Worm (Caenorhabditis elegans): ENCODE results near the gene akt-1.

akt-1 gene

DNA sequence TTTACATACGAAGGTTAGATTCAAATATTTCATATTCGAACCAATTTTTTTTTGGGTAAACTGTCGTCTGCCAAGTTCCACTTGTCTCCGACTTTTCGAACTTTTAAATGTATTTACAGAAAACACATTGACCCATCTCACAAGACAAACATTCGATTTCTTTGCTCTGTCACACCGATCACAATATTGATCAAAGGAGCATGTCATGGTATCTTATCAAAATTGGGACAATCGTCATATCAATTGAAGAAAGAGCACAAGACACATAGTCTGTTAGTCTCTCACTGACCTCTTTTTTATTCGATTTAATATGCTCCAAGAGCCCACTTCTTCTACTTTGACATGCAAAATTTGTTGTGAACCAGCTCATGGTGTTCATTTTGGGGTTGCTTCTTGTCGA, 7.3 kb downstream of the akt-1 start, which contains the start of gene nhr-232:
Gene nhr-232, plus strand, starts transcription at position 121 of the 400 bp plus-strand sequence.
- TF ChIP-seq F13H6.1 (tag; optimal IDR thresholded peaks at IDR 0.05) (peak; percentile 5), zag-1 (tag; optimal IDR thresholded peaks at IDR 0.05) (no peak), sma-9 (GFP tag; optimal IDR thresholded peaks at IDR 0.05) (peak; percentile 55), sma-9 (tag; optimal IDR thresholded peaks at IDR 0.05) (no peak), ama-1 (optimal IDR thresholded peaks at IDR 0.05) (no peak), fos-1 (tag; optimal IDR thresholded peaks at IDR 0.05) (peak; percentile 80)

- TF ChIP-seq crh-2 (tag; optimal IDR thresholded peaks at IDR 0.05) (no peak), dmd-4 (tag; optimal IDR thresholded peaks at IDR 0.05) (no peak), nhr-77 (tag; optimal IDR thresholded peaks at IDR 0.05) (no peak), aly-2 (tag; optimal IDR thresholded peaks at IDR 0.05) (no peak), mdl-1 (tag; optimal IDR thresholded peaks at IDR 0.05) (no peak), unc-62 (GFP tag; optimal IDR thresholded peaks at IDR 0.05) (no peak), lin-39 (tag; optimal IDR thresholded peaks at IDR 0.05) (no peak), R02D3.7 (tag; optimal IDR thresholded peaks at IDR 0.05) (no peak), sma-3 (GFP tag; optimal IDR thresholded peaks at IDR 0.05) (no peak), ztf-11 (tag; optimal IDR thresholded peaks at IDR 0.05) (no peak)
These were observed 11.8 kb downstream of the akt-1 start, which contains the start of gene sri-18 for ce11 chrV:10260460-10260859. TSS of gene sri-18 (minus strand) at chrV:10260560.

DNA sequence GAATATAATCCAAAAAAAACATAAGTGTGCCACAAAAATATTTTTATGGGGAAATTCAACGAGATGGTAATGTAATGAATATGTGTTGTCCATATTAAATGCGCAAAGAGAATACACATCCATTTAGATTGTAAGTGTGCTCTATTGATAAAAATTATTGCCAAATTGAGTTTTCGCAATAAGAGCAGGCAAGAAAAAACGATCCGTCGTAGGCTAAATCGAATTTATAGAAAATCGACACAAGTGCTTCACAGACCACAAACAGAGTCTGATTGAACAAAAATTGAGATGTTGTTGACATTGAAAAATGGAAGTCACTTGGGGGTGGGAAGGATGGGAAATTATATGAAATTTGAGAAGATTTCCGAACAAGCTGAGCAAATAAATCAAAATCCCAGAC, 16.3 kb downstream of the akt-1 start:
- TF ChIP-seq nhr-21 (tag; optimal IDR thresholded peaks at IDR 0.05): no peak
- TF ChIP-seq sem-4 (tag; optimal IDR thresholded peaks at IDR 0.05): no peak
- TF ChIP-seq gmeb-1 (tag; optimal IDR thresholded peaks at IDR 0.05): no peak
- no peak for TF ChIP-seq lin-39 (tag; optimal IDR thresholded peaks at IDR 0.05)
- TF ChIP-seq fos-1 (tag; optimal IDR thresholded peaks at IDR 0.05): no peak
- TF ChIP-seq ztf-4 (tag; optimal IDR thresholded peaks at IDR 0.05): no peak
- no peak for TF ChIP-seq unc-55 (GFP tag; optimal IDR thresholded peaks at IDR 0.05)
- TF ChIP-seq peb-1 (tag; optimal IDR thresholded peaks at IDR 0.05): no peak
- TF ChIP-seq C34F6.9 (tag; optimal IDR thresholded peaks at IDR 0.05): no peak
- no peak for TF ChIP-seq egl-27 (tag; optimal IDR thresholded peaks at IDR 0.05)
- TF ChIP-seq mab-5 (tag; optimal IDR thresholded peaks at IDR 0.05): no peak
- TF ChIP-seq R02D3.7 (tag; optimal IDR thresholded peaks at IDR 0.05): no peak
- no peak for TF ChIP-seq aly-2 (tag; optimal IDR thresholded peaks at IDR 0.05)
- TF ChIP-seq ama-1 (optimal IDR thresholded peaks at IDR 0.05): no peak
- no peak for TF ChIP-seq dmd-4 (tag; optimal IDR thresholded peaks at IDR 0.05)
- no peak for TF ChIP-seq lin-11 (tag; optimal IDR thresholded peaks at IDR 0.05)
- no peak for TF ChIP-seq elt-1 (tag; optimal IDR thresholded peaks at IDR 0.05)
- TF ChIP-seq blmp-1 (tag; optimal IDR thresholded peaks at IDR 0.05; ENCODE audit: insufficient read depth): no peak
- no peak for TF ChIP-seq lin-13 (GFP tag; optimal IDR thresholded peaks at IDR 0.05)

- TF ChIP-seq ztf-1 (GFP tag; conservative IDR thresholded peaks at IDR 0.05) (no peak), dmd-4 (tag; optimal IDR thresholded peaks at IDR 0.05) (no peak), lin-39 (tag; optimal IDR thresholded peaks at IDR 0.05) (no peak), mab-5 (tag; optimal IDR thresholded peaks at IDR 0.05) (no peak)
These were observed 17.3 kb downstream of the akt-1 start for ce11 chrV:10266050-10266449.

- TF ChIP-seq crh-2 (tag; optimal IDR thresholded peaks at IDR 0.05) (no peak), elt-1 (tag; optimal IDR thresholded peaks at IDR 0.05) (no peak), nhr-11 (tag; optimal IDR thresholded peaks at IDR 0.05) (no peak), gmeb-1 (tag; optimal IDR thresholded peaks at IDR 0.05) (no peak), mbf-1 (tag; optimal IDR thresholded peaks at IDR 0.05) (no peak), nhr-23 (tag; optimal IDR thresholded peaks at IDR 0.05) (no peak), nhr-77 (tag; optimal IDR thresholded peaks at IDR 0.05) (no peak), lin-39 (tag; optimal IDR thresholded peaks at IDR 0.05) (no peak), egl-27 (tag; optimal IDR thresholded peaks at IDR 0.05) (no peak), ztf-11 (tag; optimal IDR thresholded peaks at IDR 0.05) (no peak), C34F6.9 (tag; optimal IDR thresholded peaks at IDR 0.05) (no peak), nhr-25 (tag; optimal IDR thresholded peaks at IDR 0.05) (no peak), elt-3 (tag; optimal IDR thresholded peaks at IDR 0.05) (no peak), blmp-1 (tag; optimal IDR thresholded peaks at IDR 0.05; ENCODE audit: insufficient read depth) (no peak), skn-1 (tag; optimal IDR thresholded peaks at IDR 0.05) (no peak), alr-1 (tag; optimal IDR thresholded peaks at IDR 0.05) (no peak)
These were observed 21.5 kb downstream of the akt-1 start, which contains the start of gene ric-4 for ce11 chrV:10270214-10270613. TSS of gene ric-4 (minus strand) at chrV:10270314.

All from whole organism, L2 larva.